Worm (Caenorhabditis elegans): ENCODE results near the gene F09E5.14.

F09E5.14 gene

ce11 chrII:5321718-5322286, 22.9 kb downstream of the F09E5.14 start (continued):
- peak; percentile 68 for TF ChIP-seq atf-7 (tag; optimal IDR thresholded peaks at IDR 0.05)
- no peak for TF ChIP-seq let-526 (GFP tag; IDR thresholded peaks at IDR 0.05)

DNA sequence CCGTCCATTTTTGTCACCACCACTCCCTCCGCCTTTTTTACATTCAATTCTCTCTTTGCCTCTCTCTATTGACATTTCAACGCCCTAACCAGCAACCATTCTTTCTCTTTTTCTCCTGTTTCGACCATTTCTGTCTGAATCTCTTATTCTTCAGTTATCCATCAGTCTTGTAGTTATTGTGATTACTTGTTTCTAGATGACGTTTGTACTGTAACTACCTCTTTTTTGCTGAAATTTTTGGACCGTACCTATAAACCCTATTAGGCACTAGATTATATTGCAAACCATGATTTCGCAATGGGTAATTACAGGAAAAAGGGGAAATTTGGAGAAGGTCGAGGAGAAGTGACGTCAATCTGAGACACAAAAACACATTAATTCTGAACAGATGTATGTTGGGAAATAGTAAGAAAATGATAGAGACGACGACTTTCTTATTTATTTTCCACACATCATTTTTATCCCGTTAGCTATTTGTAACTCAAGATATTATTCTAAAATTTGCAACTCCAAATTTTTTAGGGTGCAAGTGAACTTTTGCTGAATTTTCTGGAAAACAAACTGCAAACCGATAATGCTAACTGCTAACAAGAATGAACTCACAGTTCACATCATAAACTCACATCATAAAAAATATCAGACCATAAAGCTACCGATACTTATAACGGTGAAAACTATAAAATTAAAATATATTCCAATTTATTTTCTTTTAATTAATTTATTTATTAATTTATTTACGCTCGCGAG, 24.3 kb downstream of the F09E5.14 start:
- peak; percentile 79 for TF ChIP-seq nhr-80 (tag; optimal IDR thresholded peaks at IDR 0.05)
- TF ChIP-seq pha-4 (tag; optimal IDR thresholded peaks at IDR 0.05) = peak; percentile 69
- TF ChIP-seq nhr-90 (tag; optimal IDR thresholded peaks at IDR 0.05) = no peak
- TF ChIP-seq F37B4.10 (GFP tag; IDR thresholded peaks at IDR 0.05) = no peak
- peak; percentile 61 for TF ChIP-seq cebp-1 (GFP tag; IDR thresholded peaks at IDR 0.05)
- peak; percentile 94 for TF ChIP-seq cebp-1 (tag; optimal IDR thresholded peaks at IDR 0.05)
- TF ChIP-seq hmg-1.2 (GFP tag; IDR thresholded peaks at IDR 0.05) = peak; percentile 58; the same call in 1 of the 2 replicates
- peak; percentile 7 for TF ChIP-seq atf-7 (tag; optimal IDR thresholded peaks at IDR 0.05)
- TF ChIP-seq unc-62 (GFP tag; optimal IDR thresholded peaks at IDR 0.05) = peak; percentile 51
- no peak for TF ChIP-seq egl-44 (GFP tag; IDR thresholded peaks at IDR 0.05)
- no peak for TF ChIP-seq zfh-2 (GFP tag; conservative IDR thresholded peaks at IDR 0.05)
- 0 out of 2 replicates have a peak, but pooled peaks have one; percentile 14 for TF ChIP-seq B0336.3 (GFP tag; IDR thresholded peaks at IDR 0.05)
- TF ChIP-seq lin-40 (tag; optimal IDR thresholded peaks at IDR 0.05) = peak; percentile 32

DNA sequence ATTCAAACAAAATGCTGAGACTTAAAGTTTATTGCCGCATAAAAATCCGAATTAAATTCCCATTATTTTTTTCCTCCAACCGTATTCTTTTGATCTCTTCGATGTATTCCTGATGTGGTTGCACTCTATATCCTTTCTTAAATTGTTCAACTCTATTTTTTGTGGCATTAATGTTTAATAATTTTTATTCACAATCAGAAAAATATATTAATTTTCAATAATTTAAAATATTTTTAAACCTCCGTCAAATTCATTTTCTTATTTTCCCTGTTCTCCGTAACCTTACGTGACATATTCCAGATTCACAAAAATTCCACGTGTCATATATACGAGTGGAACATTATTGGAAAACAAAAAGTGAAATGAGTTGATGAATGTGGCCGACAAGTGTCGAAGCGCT, 32.9 kb downstream of the F09E5.14 start, which contains the start of gene gcy-12:
gcy-12 (plus strand) TSS at position 301 of the 400 bp plus-strand sequence.
- no peak for TF ChIP-seq attf-6 (GFP tag; IDR thresholded peaks at IDR 0.05)
- no peak for TF ChIP-seq lir-1 (GFP tag; conservative IDR thresholded peaks at IDR 0.05)
- no peak for TF ChIP-seq cebp-1 (GFP tag; IDR thresholded peaks at IDR 0.05)
- no peak for TF ChIP-seq cebp-1 (tag; optimal IDR thresholded peaks at IDR 0.05)
- no peak for TF ChIP-seq snpc-1.1 (tag; optimal IDR thresholded peaks at IDR 0.05; ENCODE audit: insufficient read depth)
- TF ChIP-seq ceh-91 (GFP tag; IDR thresholded peaks at IDR 0.05) = no peak
- TF ChIP-seq Y79H2A.3 (GFP tag; conservative IDR thresholded peaks at IDR 0.05) = no peak
- no peak for TF ChIP-seq ztf-25 (GFP tag; IDR thresholded peaks at IDR 0.05)
- TF ChIP-seq ZK185.1 (tag; optimal IDR thresholded peaks at IDR 0.05; ENCODE audit: poor library complexity, severe bottlenecking) = no peak
- no peak for TF ChIP-seq dpl-1 (GFP tag; optimal IDR thresholded peaks at IDR 0.05)
- no peak for TF ChIP-seq hmg-20 (GFP tag; IDR thresholded peaks at IDR 0.05)
- no peak for TF ChIP-seq nfya-2 (GFP tag; IDR thresholded peaks at IDR 0.05)
- TF ChIP-seq F22D6.2 (tag; optimal IDR thresholded peaks at IDR 0.05) = no peak
- TF ChIP-seq attf-5 (GFP tag; optimal IDR thresholded peaks at IDR 0.05) = no peak
- TF ChIP-seq T07F8.4 (tag; optimal IDR thresholded peaks at IDR 0.05) = no peak
- TF ChIP-seq cebp-2 (GFP tag; IDR thresholded peaks at IDR 0.05) = no peak

DNA sequence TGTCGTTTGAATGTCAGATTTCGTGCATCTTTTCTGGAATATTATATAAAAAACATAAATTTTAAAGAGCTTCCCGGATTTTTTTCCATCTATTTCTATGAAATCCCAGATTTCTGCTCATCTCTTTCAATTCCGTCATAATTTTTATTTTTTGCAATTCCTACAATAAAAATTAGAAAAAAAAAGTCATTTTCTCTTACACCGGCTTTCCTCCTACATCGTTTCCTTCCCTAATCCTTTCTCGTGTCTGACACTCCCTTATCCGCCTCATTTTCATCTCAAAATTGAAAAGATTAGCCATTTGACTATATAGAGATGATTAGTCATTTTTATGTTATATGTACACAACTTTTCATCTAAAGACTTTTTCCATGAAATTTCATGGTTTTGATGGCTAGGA, 33.9 kb downstream of the F09E5.14 start:
- TF ChIP-seq snpc-1.3 (tag; optimal IDR thresholded peaks at IDR 0.05; ENCODE audit: insufficient read depth) (no peak), lir-1 (GFP tag; conservative IDR thresholded peaks at IDR 0.05) (no peak), attf-3 (GFP tag; conservative IDR thresholded peaks at IDR 0.05) (no peak), akir-1 (GFP tag; optimal IDR thresholded peaks at IDR 0.05) (no peak), K11D2.4 (GFP tag; IDR thresholded peaks at IDR 0.05) (no peak), dpff-1 (tag; optimal IDR thresholded peaks at IDR 0.05) (no peak), hrde-1 (tag; optimal IDR thresholded peaks at IDR 0.05; ENCODE audit: borderline replicate concordance) (no peak)

Data from whole organism, young adult.